Worm (Caenorhabditis elegans): ENCODE measurements around the gene C06E8.5.

DNA sequence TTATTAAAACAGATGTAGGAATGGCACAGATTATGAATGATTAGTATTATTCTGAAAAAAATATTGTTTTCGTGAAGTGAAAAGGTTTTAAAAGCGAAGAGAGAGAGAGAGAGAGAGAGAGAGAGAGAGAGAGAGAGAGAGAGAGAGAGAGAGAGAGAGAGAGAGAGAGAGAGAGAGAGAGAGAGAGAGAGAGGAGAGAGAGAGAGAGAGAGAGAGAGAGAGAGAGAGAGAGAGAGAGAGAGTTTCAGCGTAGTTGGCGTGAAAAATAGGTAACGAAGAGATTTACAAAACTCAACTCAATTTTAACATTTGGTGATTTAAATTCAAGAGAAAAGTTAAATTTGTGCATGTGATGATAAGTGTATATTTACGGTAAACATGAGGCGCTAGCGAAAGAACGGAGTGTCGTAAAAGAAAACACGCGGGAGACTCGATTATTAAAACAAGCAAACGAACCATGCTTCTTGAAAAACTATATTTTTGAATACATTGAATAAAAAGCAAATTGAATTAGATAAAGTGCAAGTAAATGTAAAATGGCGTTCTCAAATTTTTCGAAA lies 37.1 kb downstream of the C06E8.5 start, which contains the start of gene panl-2:
- no peak for TF ChIP-seq zip-8 (tag; optimal IDR thresholded peaks at IDR 0.05)
- no peak for TF ChIP-seq sem-2 (GFP tag; optimal IDR thresholded peaks at IDR 0.05)
- no peak for TF ChIP-seq nhr-28 (tag; optimal IDR thresholded peaks at IDR 0.05)
